Fruit fly (Drosophila melanogaster) whole organism, prepupa: ENCODE measurements around the gene CG3764.

Source experiments
- Blimp-1 ChIP-seq: fragments of 200-800 bp; sonication (Bioruptor generic); optimal IDR thresholded peaks from 3 replicates; lab custom pipeline; 2017; ENCODE audit warnings: missing biosample characterization, missing genetic modification characterization, mild to moderate bottlenecking, moderate library complexity, missing genetic modification reagents
- CG10631 ChIP-seq: fragments of 200-800 bp; sonication (Bioruptor generic); optimal IDR thresholded peaks from 2 replicates; lab custom pipeline; 2016; ENCODE audit warnings: missing biosample characterization, missing genetic modification characterization
- CG10669 ChIP-seq: fragments of 200-800 bp; sonication (Bioruptor generic); optimal IDR thresholded peaks from 3 replicates; lab custom pipeline; 2018; ENCODE audit warnings: missing biosample characterization, mild to moderate bottlenecking, missing genetic modification characterization, moderate library complexity
- CG11294 ChIP-seq: fragments of 200-800 bp; sonication (Bioruptor generic); IDR thresholded peaks from 2 replicates; pipeline ENCODE4 v1.3.6; 2022; ENCODE audit warnings: missing biosample characterization, missing genetic modification characterization
- CG11762 ChIP-seq: fragments of 200-800 bp; sonication (Bioruptor generic); optimal IDR thresholded peaks from 3 replicates; lab custom pipeline; 2016; ENCODE audit warnings: missing biosample characterization, missing genetic modification characterization; ENCODE audit not compliant: insufficient read depth
- CG11902 ChIP-seq: fragments of 200-800 bp; sonication (Bioruptor generic); optimal IDR thresholded peaks from 3 replicates; lab custom pipeline; 2016; ENCODE audit warnings: missing biosample characterization, missing genetic modification characterization
- CG1621 ChIP-seq: fragments of 200-800 bp; sonication (Bioruptor generic); optimal IDR thresholded peaks from 3 replicates; lab custom pipeline; 2018; ENCODE audit warnings: missing biosample characterization, mild to moderate bottlenecking, missing genetic modification characterization
- CG16779 ChIP-seq: fragments of 200-800 bp; sonication (Bioruptor generic); optimal IDR thresholded peaks from 3 replicates; lab custom pipeline; 2017; ENCODE audit warnings: missing biosample characterization, mild to moderate bottlenecking, missing genetic modification characterization
- CG3032 ChIP-seq: fragments of 200-800 bp; optimal IDR thresholded peaks from 2 replicates; lab custom pipeline; 2019; ENCODE audit warnings: missing biosample characterization, mild to moderate bottlenecking, missing genetic modification characterization, moderate library complexity
- CG31627 ChIP-seq: fragments of 200-800 bp; sonication (Bioruptor generic); optimal IDR thresholded peaks from 3 replicates; lab custom pipeline; 2016; ENCODE audit warnings: missing biosample characterization, missing genetic modification characterization
- CG32006 ChIP-seq: fragments of 200-800 bp; sonication (Bioruptor generic); optimal IDR thresholded peaks from 3 replicates; lab custom pipeline; 2017; ENCODE audit warnings: missing biosample characterization, mild to moderate bottlenecking, missing genetic modification characterization
- CG34406 ChIP-seq: fragments of 200-800 bp; sonication (Bioruptor generic); optimal IDR thresholded peaks from 3 replicates; lab custom pipeline; 2016; ENCODE audit warnings: missing biosample characterization, missing genetic modification characterization
- CG3919 ChIP-seq: fragments of 200-800 bp; sonication (Bioruptor generic); optimal IDR thresholded peaks from 3 replicates; lab custom pipeline; 2016; ENCODE audit warnings: missing biosample characterization, missing genetic modification characterization
- CG4318 ChIP-seq: fragments of 200-800 bp; sonication (Bioruptor generic); optimal IDR thresholded peaks from 3 replicates; lab custom pipeline; 2017; ENCODE audit warnings: missing biosample characterization, mild to moderate bottlenecking, missing genetic modification characterization
- CG6163 ChIP-seq: fragments of 200-800 bp; sonication (Bioruptor generic); IDR thresholded peaks from 3 replicates; pipeline ENCODE4 v1.3.6; 2022; ENCODE audit warnings: missing biosample characterization, missing genetic modification characterization
- CG6276 ChIP-seq: fragments of 200-800 bp; sonication (Bioruptor generic); optimal IDR thresholded peaks from 2 replicates; lab custom pipeline; 2017; ENCODE audit warnings: missing biosample characterization, mild to moderate bottlenecking, missing genetic modification characterization
- CG6808 ChIP-seq: fragments of 200-800 bp; sonication (Bioruptor generic); optimal IDR thresholded peaks from 3 replicates; lab custom pipeline; 2017; ENCODE audit warnings: missing biosample characterization, missing genetic modification characterization, mild to moderate bottlenecking, moderate library complexity, missing genetic modification reagents
- CG6854 ChIP-seq: fragments of 200-800 bp; sonication (Bioruptor generic); optimal IDR thresholded peaks from 2 replicates; lab custom pipeline; 2017; ENCODE audit warnings: missing biosample characterization, mild to moderate bottlenecking, missing genetic modification characterization
- CG8119 ChIP-seq: fragments of 200-800 bp; sonication (Bioruptor generic); IDR thresholded peaks from 3 replicates; pipeline ENCODE4 v1.3.6; 2022; ENCODE audit warnings: missing biosample characterization, missing genetic modification characterization
- CG8632 ChIP-seq: fragments of 200-800 bp; sonication (Bioruptor generic); optimal IDR thresholded peaks from 3 replicates; lab custom pipeline; 2016; ENCODE audit warnings: missing biosample characterization, missing genetic modification characterization
- CG9139 ChIP-seq: fragments of 200-800 bp; sonication (Bioruptor generic); optimal IDR thresholded peaks from 3 replicates; lab custom pipeline; 2017; ENCODE audit warnings: missing biosample characterization, mild to moderate bottlenecking, missing genetic modification characterization
- Eip78C ChIP-seq: fragments of 200-800 bp; sonication (Bioruptor generic); peaks from one replicate; lab custom pipeline; 2016; ENCODE audit warnings: missing biosample characterization, missing genetic modification characterization
- Eip93F ChIP-seq: fragments of 200-800 bp; sonication (Bioruptor generic); optimal IDR thresholded peaks from 2 replicates; lab custom pipeline; 2016; ENCODE audit warnings: missing biosample characterization, mild to moderate bottlenecking, missing genetic modification characterization
- Ets21C ChIP-seq: fragments of 200-800 bp; sonication (Bioruptor generic); optimal IDR thresholded peaks from 3 replicates; lab custom pipeline; 2016; ENCODE audit warnings: missing biosample characterization, missing genetic modification characterization
- Hr38 ChIP-seq: sonication (Bioruptor generic); optimal IDR thresholded peaks from 2 replicates; lab custom pipeline; 2016; ENCODE audit warnings: missing biosample characterization, missing genetic modification characterization
- Hr39 ChIP-seq: fragments of 200-800 bp; sonication (Bioruptor generic); optimal IDR thresholded peaks from 2 replicates; lab custom pipeline; 2016; ENCODE audit warnings: missing biosample characterization, missing genetic modification characterization
- Hr4 ChIP-seq: fragments of 200-800 bp; sonication (Bioruptor generic); optimal IDR thresholded peaks from 3 replicates; lab custom pipeline; 2016; ENCODE audit warnings: missing biosample characterization, missing genetic modification characterization
- Lpt ChIP-seq: fragments of 200-800 bp; sonication (Bioruptor generic); optimal IDR thresholded peaks from 3 replicates; lab custom pipeline; 2016; ENCODE audit warnings: missing biosample characterization, missing genetic modification characterization
- Met ChIP-seq: fragments of 200-800 bp; sonication (Bioruptor generic); optimal IDR thresholded peaks from 3 replicates; lab custom pipeline; 2016; ENCODE audit warnings: missing biosample characterization, missing genetic modification characterization
- Smox ChIP-seq: fragments of 200-800 bp; sonication (Bioruptor generic); optimal IDR thresholded peaks from 3 replicates; lab custom pipeline; 2016; ENCODE audit warnings: missing biosample characterization, missing genetic modification characterization
- Sox102F ChIP-seq: fragments of 200-800 bp; sonication (Bioruptor generic); optimal IDR thresholded peaks from 2 replicates; lab custom pipeline; 2016; ENCODE audit warnings: missing biosample characterization, mild to moderate bottlenecking, missing genetic modification characterization
- Sox15 ChIP-seq: fragments of 200-800 bp; sonication (Bioruptor generic); optimal IDR thresholded peaks from 3 replicates; lab custom pipeline; 2016; ENCODE audit warnings: missing biosample characterization, missing genetic modification characterization
- achi ChIP-seq: fragments of 200-800 bp; sonication (Bioruptor generic); optimal IDR thresholded peaks from 3 replicates; lab custom pipeline; 2016; ENCODE audit warnings: missing biosample characterization, missing genetic modification characterization
- acj6 ChIP-seq: fragments of 200-800 bp; sonication (Bioruptor generic); optimal IDR thresholded peaks from 3 replicates; lab custom pipeline; 2016; ENCODE audit warnings: missing biosample characterization, missing genetic modification characterization
- cyc ChIP-seq: fragments of 200-800 bp; sonication (Bioruptor generic); optimal IDR thresholded peaks from 3 replicates; lab custom pipeline; 2016; ENCODE audit warnings: missing biosample characterization, missing genetic modification characterization
- dac ChIP-seq: fragments of 200-800 bp; sonication (Bioruptor generic); optimal IDR thresholded peaks from 2 replicates; lab custom pipeline; 2017; ENCODE audit warnings: missing biosample characterization, mild to moderate bottlenecking, missing genetic modification characterization
- dsx ChIP-seq: fragments of 200-800 bp; optimal IDR thresholded peaks from 3 replicates; lab custom pipeline; 2019; ENCODE audit warnings: missing biosample characterization, mild to moderate bottlenecking, missing genetic modification characterization, moderate library complexity; ENCODE audit not compliant: poor library complexity, severe bottlenecking
- eg ChIP-seq: fragments of 200-800 bp; sonication (Bioruptor generic); IDR thresholded peaks from 3 replicates; pipeline ENCODE4 v1.3.6; 2022; ENCODE audit warnings: missing biosample characterization, missing genetic modification characterization
- fd59A ChIP-seq: fragments of 200-800 bp; sonication (Bioruptor generic); optimal IDR thresholded peaks from 2 replicates; lab custom pipeline; 2017; ENCODE audit warnings: missing biosample characterization, mild to moderate bottlenecking, missing genetic modification characterization, missing genetic modification reagents
- fd85E ChIP-seq: fragments of 200-800 bp; sonication (Bioruptor generic); optimal IDR thresholded peaks from 3 replicates; lab custom pipeline; 2016; ENCODE audit warnings: missing biosample characterization, missing genetic modification characterization
- lz ChIP-seq: fragments of 200-800 bp; sonication (Bioruptor generic); optimal IDR thresholded peaks from 3 replicates; lab custom pipeline; 2016; ENCODE audit warnings: missing biosample characterization, missing genetic modification characterization
- net ChIP-seq: fragments of 200-800 bp; sonication (Bioruptor generic); optimal IDR thresholded peaks from 3 replicates; lab custom pipeline; 2016; ENCODE audit warnings: missing biosample characterization, missing genetic modification characterization
- pdm3 ChIP-seq: fragments of 200-800 bp; sonication (Bioruptor generic); optimal IDR thresholded peaks from 3 replicates; lab custom pipeline; 2016; ENCODE audit warnings: missing biosample characterization, missing genetic modification characterization
- salr ChIP-seq, 2 experiments: fragments of 200-800 bp; sonication (Bioruptor generic); optimal IDR thresholded peaks; 3 replicates each; lab custom pipeline; 2016 to 2018; ENCODE audit warnings: missing biosample characterization in 2 of 2, missing genetic modification characterization in 2 of 2, mild to moderate bottlenecking in 1 of 2
- ss ChIP-seq, 2 experiments: fragments of 200-800 bp; sonication (Bioruptor generic); optimal IDR thresholded peaks; 2 replicates in 1 of 2; 3 replicates in 1 of 2; lab custom pipeline; 2017 to 2018; ENCODE audit warnings: mild to moderate bottlenecking in 2 of 2, missing biosample characterization in 2 of 2, missing genetic modification characterization in 2 of 2, moderate library complexity in 1 of 2
- svp ChIP-seq: fragments of 200-800 bp; sonication (Bioruptor generic); peaks from one replicate; lab custom pipeline; 2016; ENCODE audit warnings: missing biosample characterization, missing genetic modification characterization
- topi ChIP-seq: fragments of 200-800 bp; sonication (Bioruptor generic); optimal IDR thresholded peaks from 3 replicates; lab custom pipeline; 2016; ENCODE audit warnings: missing biosample characterization, missing genetic modification characterization
- vri ChIP-seq: fragments of 200-800 bp; sonication (Bioruptor generic); optimal IDR thresholded peaks from 3 replicates; lab custom pipeline; 2016; ENCODE audit warnings: missing biosample characterization, mild to moderate bottlenecking, missing genetic modification characterization

Gene CG3764

dm6 chr3L:17007041-17007471, 5.3 kb downstream of the CG3764 start (continued):
- TF ChIP-seq CG11902 (GFP tag; lab: Kevin White, UChicago) (peak; percentile 47), CG4318 (GFP tag; lab: Kevin White, UChicago) (peak; percentile 44), Lpt (GFP tag; lab: Kevin White, UChicago) (peak; percentile 48), Sox15 (GFP tag; lab: Kevin White, UChicago) (peak; percentile 44), Hr38 (GFP tag; lab: Kevin White, UChicago) (no peak), Hr4 (GFP tag; lab: Kevin White, UChicago) (peak; percentile 50), Ets21C (GFP tag; lab: Kevin White, UChicago) (peak; percentile 8), CG1621 (tag; lab: Kevin White, UChicago) (peak; percentile 11), Blimp-1 (GFP tag; lab: Kevin White, UChicago) (no peak), CG8632 (GFP tag; lab: Kevin White, UChicago) (peak; percentile 57), Hr39 (peak; percentile 48), eg (GFP tag; lab: Robert Waterston, UW) (peak; percentile 75), cyc (GFP tag; lab: Kevin White, UChicago) (peak; percentile 27), fd59A (GFP tag; lab: Kevin White, UChicago) (peak; percentile 22), lz (peak; percentile 32), CG34406 (peak; percentile 43), CG6163 (GFP tag; lab: Robert Waterston, UW) (peak; percentile 75), ss (GFP tag; optimal IDR thresholded peaks at IDR 0.05; lab: Kevin White, UChicago) (peak; percentile 13 to 19), CG3032 (tag; lab: Kevin White, UChicago) (peak; percentile 56), CG10631 (peak; percentile 37), CG6276 (GFP tag; lab: Kevin White, UChicago) (peak; percentile 50), CG3919 (peak; percentile 59)

dm6 chr3L:17006250-17006693, 6.1 kb downstream of the CG3764 start:
- TF ChIP-seq Hr38 (GFP tag; lab: Kevin White, UChicago) (no peak), dsx (GFP tag; lab: Kevin White, UChicago) (no peak), topi (GFP tag; lab: Kevin White, UChicago) (no peak), CG8632 (GFP tag; lab: Kevin White, UChicago) (no peak), CG10669 (GFP tag; lab: Kevin White, UChicago) (no peak), CG1621 (tag; lab: Kevin White, UChicago) (no peak), CG9139 (GFP tag; lab: Kevin White, UChicago) (no peak), CG11762 (GFP tag; lab: Kevin White, UChicago) (no peak), CG4318 (GFP tag; lab: Kevin White, UChicago) (no peak), CG3919 (peak; percentile 28), cyc (GFP tag; lab: Kevin White, UChicago) (peak; percentile 28), CG6163 (GFP tag; lab: Robert Waterston, UW) (no peak; the same call in 2 of the 3 replicates), salr (GFP tag; optimal IDR thresholded peaks at IDR 0.05; lab: Kevin White, UChicago) (no peak), achi (no peak), Smox (GFP tag; lab: Kevin White, UChicago) (no peak), net (GFP tag; lab: Kevin White, UChicago) (no peak), Sox102F (GFP tag; lab: Kevin White, UChicago) (no peak), Eip78C (GFP tag; lab: Kevin White, UChicago) (peak; percentile 37), svp (GFP tag; lab: Kevin White, UChicago) (peak; percentile 51), CG32006 (GFP tag; lab: Kevin White, UChicago) (no peak), vri (peak; percentile 37), Sox15 (GFP tag; lab: Kevin White, UChicago) (no peak), CG16779 (tag; lab: Kevin White, UChicago) (no peak), Eip93F (GFP tag; lab: Kevin White, UChicago) (no peak), dac (GFP tag; lab: Kevin White, UChicago) (no peak), pdm3 (GFP tag; lab: Kevin White, UChicago) (no peak), fd85E (GFP tag; lab: Kevin White, UChicago) (no peak), Met (GFP tag; lab: Kevin White, UChicago) (peak; percentile 20), acj6 (no peak), CG6808 (GFP tag; lab: Kevin White, UChicago) (no peak), CG34406 (no peak), CG31627 (GFP tag; lab: Kevin White, UChicago) (peak; percentile 33), Hr4 (GFP tag; lab: Kevin White, UChicago) (no peak), CG3032 (tag; lab: Kevin White, UChicago) (no peak), CG10631 (no peak), lz (no peak), CG6854 (GFP tag; lab: Kevin White, UChicago) (no peak), Lpt (GFP tag; lab: Kevin White, UChicago) (no peak), CG8119 (GFP tag; lab: Robert Waterston, UW) (no peak), CG11294 (GFP tag; lab: Robert Waterston, UW) (no peak), Hr39 (no peak)
